Worm (Caenorhabditis elegans) whole organism, L4/young adult: ENCODE measurements around the gene ceh-82.

Experiments used
- W03F9.2 ChIP-seq: fragments of 150-350 bp; optimal IDR thresholded peaks from 2 replicates; lab custom pipeline; 2014; ENCODE audit warnings: missing biosample characterization, missing genetic modification characterization
- him-1 ChIP-seq: sonication (generic microtip); optimal IDR thresholded peaks from 2 replicates; lab custom pipeline; 2016; ENCODE audit warnings: missing genotype, missing genetic modification reagents, missing genetic modification characterization, missing compliant biosample characterization

- TF ChIP-seq W03F9.2 (tag; lab: Kevin White, UChicago) (no peak), him-1 (tag; lab: Kevin White, UChicago) (no peak)
Measured at ce11 chrII:1728253-1728652, 3.8 kb upstream of the ceh-82 start, which contains the start of gene btb-9.
